Fruit fly (Drosophila melanogaster): ENCODE data around the gene btn.

DNA sequence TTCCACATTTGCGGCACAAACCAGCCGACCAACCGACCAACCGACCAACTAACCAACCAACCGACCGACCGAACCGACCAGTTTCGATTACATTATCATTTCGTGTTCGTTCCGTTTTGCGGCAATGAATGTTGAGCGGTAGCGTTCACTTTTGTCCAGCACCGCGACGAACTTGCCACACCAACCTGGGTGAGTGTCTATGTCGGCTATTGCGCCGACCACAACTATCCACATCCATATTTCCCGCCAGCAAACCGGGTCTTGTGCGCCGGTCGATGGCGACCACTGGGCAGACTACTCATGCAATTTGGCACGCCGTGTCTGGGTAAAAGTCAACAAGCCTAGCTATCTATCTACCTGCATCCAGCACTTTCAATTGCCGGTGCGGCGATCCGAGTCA is 9.4 kb downstream of the btn start:
- TF ChIP-seq tj (GFP tag; optimal IDR thresholded peaks at IDR 0.05) (no peak), CG12768 (GFP tag; optimal IDR thresholded peaks at IDR 0.05) (no peak), Clk (GFP tag; optimal IDR thresholded peaks at IDR 0.05) (no peak), kay (GFP tag; ENCODE audit: borderline replicate concordance) (no peak), Hr96 (GFP tag; optimal IDR thresholded peaks at IDR 0.05) (no peak), Crg-1 (GFP tag; optimal IDR thresholded peaks at IDR 0.05) (no peak), toe (GFP tag; optimal IDR thresholded peaks at IDR 0.05) (no peak), CG33017 (tag; optimal IDR thresholded peaks at IDR 0.05) (no peak), ovo (GFP tag; optimal IDR thresholded peaks at IDR 0.05) (no peak), pad (GFP tag; optimal IDR thresholded peaks at IDR 0.05) (no peak), CG7101 (tag; optimal IDR thresholded peaks at IDR 0.05) (no peak)
